Worm (Caenorhabditis elegans) whole organism, L2 larva: ENCODE data around the gene H02F09.2.

Experiments
- R02D3.7 ChIP-seq: fragments of 150-350 bp; optimal IDR thresholded peaks from 2 replicates; lab custom pipeline; 2014; ENCODE audit warnings: missing biosample characterization, missing genetic modification characterization
- ama-1 ChIP-seq: fragments of 150-350 bp; optimal IDR thresholded peaks from 2 replicates; lab custom pipeline; 2018; ENCODE audit warnings: inconsistent platforms
- lin-13 ChIP-seq: fragments of 150-350 bp; optimal IDR thresholded peaks from 2 replicates; lab custom pipeline; 2014; ENCODE audit warnings: missing biosample characterization, missing genetic modification reagents, missing genetic modification characterization
- lsy-2 ChIP-seq, 2 experiments: fragments of 150-350 bp in 1 of 2; sonication (generic microtip) in 1 of 2; optimal IDR thresholded peaks; 2 replicates each; lab custom pipeline; 2014 to 2017; ENCODE audit warnings: missing biosample characterization in 2 of 2, missing genetic modification characterization in 2 of 2
- nhr-11 ChIP-seq: fragments of 150-350 bp; optimal IDR thresholded peaks from 2 replicates; lab custom pipeline; 2014; ENCODE audit warnings: missing biosample characterization, missing genetic modification characterization
- nhr-12 ChIP-seq: fragments of 150-350 bp; optimal IDR thresholded peaks from 2 replicates; lab custom pipeline; 2014; ENCODE audit warnings: missing biosample characterization, missing genetic modification characterization
- nhr-237 ChIP-seq: fragments of 150-350 bp; optimal IDR thresholded peaks from 2 replicates; lab custom pipeline; 2014; ENCODE audit warnings: missing biosample characterization, missing genetic modification characterization
- skn-1 ChIP-seq: sonication (generic microtip); optimal IDR thresholded peaks from 2 replicates; lab custom pipeline; 2017; ENCODE audit warnings: missing biosample characterization, missing genetic modification characterization
- unc-39 ChIP-seq: fragments of 150-350 bp; optimal IDR thresholded peaks from 2 replicates; lab custom pipeline; 2014; ENCODE audit warnings: missing biosample characterization, missing genetic modification characterization
- unc-62 ChIP-seq: fragments of 150-350 bp; optimal IDR thresholded peaks from 2 replicates; lab custom pipeline; 2014; ENCODE audit warnings: missing biosample characterization, missing genetic modification reagents, missing genetic modification characterization
- zag-1 ChIP-seq: fragments of 150-350 bp; optimal IDR thresholded peaks from 2 replicates; lab custom pipeline; 2014; ENCODE audit warnings: missing biosample characterization, missing genetic modification characterization
- ztf-4 ChIP-seq: fragments of 150-350 bp; optimal IDR thresholded peaks from 2 replicates; lab custom pipeline; 2014; ENCODE audit warnings: missing biosample characterization, missing genetic modification characterization

DNA sequence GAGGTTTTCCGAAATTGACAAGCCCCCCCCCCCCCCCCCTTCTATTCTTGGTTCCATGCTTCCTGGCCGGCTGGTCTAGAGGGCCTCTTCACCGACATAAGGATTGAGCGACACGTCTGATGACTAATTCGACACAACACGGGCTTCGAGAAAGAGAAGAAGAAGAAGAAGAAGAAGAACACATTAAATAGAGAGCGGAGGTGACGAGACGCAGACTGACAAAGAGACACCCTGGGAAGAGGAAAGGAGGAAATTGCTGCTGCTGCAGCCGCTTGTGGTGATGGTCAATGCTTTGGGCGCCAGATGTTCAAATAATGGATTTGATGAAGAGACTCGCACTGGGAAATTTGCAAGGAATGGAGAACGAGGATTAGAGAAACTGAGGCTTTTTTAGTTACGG, 47.5 kb upstream of the H02F09.2 start:
- TF ChIP-seq ztf-4 (tag; lab: Kevin White, UChicago) (no peak), R02D3.7 (tag; lab: Kevin White, UChicago) (no peak), ama-1 (lab: Kevin White, UChicago) (no peak), nhr-12 (no peak), unc-62 (GFP tag; lab: Kevin White, UChicago) (no peak), unc-39 (tag; lab: Kevin White, UChicago) (no peak), skn-1 (tag; lab: Kevin White, UChicago) (no peak), zag-1 (tag; lab: Kevin White, UChicago) (no peak), nhr-237 (tag; lab: Kevin White, UChicago) (no peak), lsy-2 (tag; optimal IDR thresholded peaks at IDR 0.05; lab: Kevin White, UChicago) (peak; percentile 14 to 56), lin-13 (no peak), nhr-11 (tag; lab: Kevin White, UChicago) (no peak)
